Worm (Caenorhabditis elegans) whole organism, L1 larva: Measurements from ENCODE around the gene C05D11.13.

ENCODE experiments used
- C16A3.4 ChIP-seq: fragments of 150-350 bp; optimal IDR thresholded peaks from 2 replicates; lab custom pipeline; 2014; ENCODE audit warnings: missing biosample characterization, missing genetic modification characterization
- C34B4.2 ChIP-seq: sonication (generic microtip); optimal IDR thresholded peaks from 2 replicates; lab custom pipeline; 2017; ENCODE audit warnings: mild to moderate bottlenecking, missing genetic modification characterization, missing compliant biosample characterization
- Y116A8C.19 ChIP-seq: sonication (generic microtip); optimal IDR thresholded peaks from 2 replicates; lab custom pipeline; 2016; ENCODE audit warnings: missing compliant biosample characterization, missing genetic modification characterization, borderline replicate concordance
- aly-2 ChIP-seq: fragments of 150-350 bp; optimal IDR thresholded peaks from 2 replicates; lab custom pipeline; 2014; ENCODE audit warnings: missing biosample characterization, missing genetic modification characterization
- blmp-1 ChIP-seq: fragments of 150-350 bp; optimal IDR thresholded peaks from 2 replicates; lab custom pipeline; 2014; ENCODE audit warnings: missing biosample characterization, missing genetic modification characterization
- ceh-63 ChIP-seq: fragments of 200-800 bp; sonication (Bioruptor generic); optimal IDR thresholded peaks from 2 replicates; lab custom pipeline; 2018; ENCODE audit warnings: mild to moderate bottlenecking, missing genetic modification characterization, missing compliant biosample characterization
- ceh-82 ChIP-seq, 3 experiments: fragments of 150-350 bp in 1 of 3; sonication (generic microtip) in 2 of 3; optimal IDR thresholded peaks; 2 replicates each; lab custom pipeline; 2014 to 2017; ENCODE audit warnings: missing biosample characterization in 3 of 3, missing genetic modification characterization in 3 of 3
- ceh-88 ChIP-seq: fragments of 200-800 bp; sonication (Bioruptor generic); IDR thresholded peaks from 2 replicates; pipeline ENCODE4 v1.3.6; 2022; ENCODE audit warnings: missing genetic modification characterization, missing compliant biosample characterization
- dpl-1 ChIP-seq, 3 experiments: fragments of 150-350 bp in 2 of 3; sonication (generic microtip) in 1 of 3; optimal IDR thresholded peaks; 2 replicates each; lab custom pipeline; 2014 to 2017; ENCODE audit warnings: missing biosample characterization in 3 of 3, missing genetic modification characterization in 3 of 3, missing genetic modification reagents in 3 of 3
- dsc-1 ChIP-seq: sonication (generic microtip); optimal IDR thresholded peaks from 2 replicates; lab custom pipeline; 2016; ENCODE audit warnings: mild to moderate bottlenecking, missing genetic modification characterization, missing compliant biosample characterization
- efl-1 ChIP-seq, 4 experiments: fragments of 150-350 bp; optimal IDR thresholded peaks in 3 of 4; peaks in 1 of 4; 1 replicate in 1 of 4; 2 replicates in 3 of 4; lab custom pipeline; 2014; ENCODE audit warnings: missing biosample characterization in 2 of 4, missing genetic modification characterization in 2 of 4, missing genetic modification reagents in 2 of 4
- efl-3 ChIP-seq: fragments of 200-800 bp; sonication (Bioruptor generic); optimal IDR thresholded peaks from 2 replicates; lab custom pipeline; 2018; ENCODE audit warnings: mild to moderate bottlenecking, missing genetic modification characterization, missing compliant biosample characterization
- elt-2 ChIP-seq: sonication (generic microtip); optimal IDR thresholded peaks from 2 replicates; lab custom pipeline; 2016; ENCODE audit warnings: missing genetic modification characterization, mild to moderate bottlenecking, inconsistent platforms, missing compliant biosample characterization, missing genetic modification reagents
- elt-3 ChIP-seq, 6 experiments: fragments of 150-350 bp in 1 of 6; sonication (generic microtip); optimal IDR thresholded peaks; 2 replicates each; lab custom pipeline; 2017 to 2018; ENCODE audit warnings: missing biosample characterization in 6 of 6, missing genetic modification characterization in 6 of 6, inconsistent platforms in 1 of 6
- fkh-10 ChIP-seq: sonication (generic microtip); optimal IDR thresholded peaks from 2 replicates; lab custom pipeline; 2017; ENCODE audit warnings: missing biosample characterization, missing genetic modification reagents, missing genetic modification characterization
- fkh-8 ChIP-seq: sonication (generic microtip); optimal IDR thresholded peaks from 2 replicates; lab custom pipeline; 2016; ENCODE audit warnings: mild to moderate bottlenecking, missing genetic modification characterization, missing compliant biosample characterization
- fos-1 ChIP-seq: fragments of 150-350 bp; optimal IDR thresholded peaks from 2 replicates; lab custom pipeline; 2014; ENCODE audit warnings: missing biosample characterization, missing genetic modification characterization
- grh-1 ChIP-seq: fragments of 200-800 bp; sonication (Bioruptor generic); IDR thresholded peaks from 2 replicates; pipeline ENCODE4 v1.3.6; 2022; ENCODE audit warnings: missing genetic modification reagents, missing genetic modification characterization, missing compliant biosample characterization
- hlh-17 ChIP-seq: fragments of 200-800 bp; sonication (Bioruptor generic); optimal IDR thresholded peaks from 2 replicates; lab custom pipeline; 2018; ENCODE audit warnings: missing genetic modification characterization, mild to moderate bottlenecking, missing compliant biosample characterization, moderate library complexity, borderline replicate concordance
- hpl-2 ChIP-seq: fragments of 150-350 bp; optimal IDR thresholded peaks from 2 replicates; lab custom pipeline; 2014; ENCODE audit warnings: missing biosample characterization, missing genetic modification reagents, missing genetic modification characterization
- irx-1 ChIP-seq: sonication (generic microtip); optimal IDR thresholded peaks from 2 replicates; lab custom pipeline; 2016; ENCODE audit warnings: missing genetic modification characterization, missing compliant biosample characterization
- isw-1 ChIP-seq: fragments of 200-800 bp; sonication (Bioruptor generic); IDR thresholded peaks from 2 replicates; pipeline ENCODE4 v1.3.6; 2022; ENCODE audit warnings: missing genetic modification characterization, missing compliant biosample characterization
- jun-1 ChIP-seq: fragments of 150-350 bp; optimal IDR thresholded peaks from 2 replicates; lab custom pipeline; 2014; ENCODE audit warnings: missing biosample characterization, missing genetic modification reagents, missing genetic modification characterization
- lin-13 ChIP-seq: fragments of 150-350 bp; optimal IDR thresholded peaks from 2 replicates; lab custom pipeline; 2014; ENCODE audit warnings: missing biosample characterization, missing genetic modification reagents, missing genetic modification characterization
- lin-14 ChIP-seq: fragments of 200-800 bp; sonication (Bioruptor generic); optimal IDR thresholded peaks from 2 replicates; lab custom pipeline; 2018; ENCODE audit warnings: mild to moderate bottlenecking, missing genetic modification characterization, moderate library complexity, missing compliant biosample characterization
- lin-15B ChIP-seq: fragments of 150-350 bp; sonication (generic microtip); optimal IDR thresholded peaks from 3 replicates; lab custom pipeline; 2014; ENCODE audit warnings: missing biosample characterization, missing genetic modification characterization
- lsy-2 ChIP-seq, 2 experiments: fragments of 150-350 bp; optimal IDR thresholded peaks; 2 replicates each; lab custom pipeline; 2014; ENCODE audit warnings: missing biosample characterization in 2 of 2, missing genetic modification characterization in 2 of 2
- mab-9 ChIP-seq: fragments of 200-800 bp; sonication (Bioruptor generic); IDR thresholded peaks from 2 replicates; pipeline ENCODE4 v1.3.6; 2022; ENCODE audit warnings: missing genetic modification reagents, missing genetic modification characterization, missing compliant biosample characterization
- mdl-1 ChIP-seq, 2 experiments: fragments of 150-350 bp; optimal IDR thresholded peaks; 2 replicates each; lab custom pipeline; 2014 to 2017; ENCODE audit warnings: missing biosample characterization in 2 of 2, missing genetic modification characterization in 2 of 2, inconsistent platforms in 1 of 2
- mef-2 ChIP-seq: fragments of 150-350 bp; optimal IDR thresholded peaks from 2 replicates; lab custom pipeline; 2014; ENCODE audit warnings: missing biosample characterization, missing genetic modification characterization
- nhr-19 ChIP-seq: fragments of 200-800 bp; sonication (Bioruptor generic); conservative IDR thresholded peaks from 2 replicates; pipeline ENCODE4 v1.3.6; 2022; ENCODE audit warnings: missing genetic modification characterization, missing compliant biosample characterization
- nhr-20 ChIP-seq: sonication (generic microtip); optimal IDR thresholded peaks from 2 replicates; lab custom pipeline; 2016; ENCODE audit warnings: mild to moderate bottlenecking, missing genetic modification characterization, missing compliant biosample characterization
- nhr-237 ChIP-seq: fragments of 150-350 bp; optimal IDR thresholded peaks from 2 replicates; lab custom pipeline; 2014; ENCODE audit warnings: missing biosample characterization, missing genetic modification characterization
- nhr-47 ChIP-seq: sonication (generic microtip); optimal IDR thresholded peaks from 2 replicates; lab custom pipeline; 2016; ENCODE audit warnings: mild to moderate bottlenecking, missing genetic modification characterization, moderate library complexity, missing compliant biosample characterization
- nhr-77 ChIP-seq: fragments of 150-350 bp; optimal IDR thresholded peaks from 2 replicates; lab custom pipeline; 2014; ENCODE audit warnings: missing biosample characterization, missing genetic modification characterization
- nhr-90 ChIP-seq: sonication (generic microtip); optimal IDR thresholded peaks from 2 replicates; lab custom pipeline; 2016; ENCODE audit warnings: mild to moderate bottlenecking, missing genetic modification characterization, missing compliant biosample characterization; ENCODE audit not compliant: poor library complexity
- pag-3 ChIP-seq: sonication (generic microtip); optimal IDR thresholded peaks from 2 replicates; lab custom pipeline; 2017; ENCODE audit warnings: missing genetic modification characterization, mild to moderate bottlenecking, missing compliant biosample characterization, antibody characterized with exemption, borderline replicate concordance; ENCODE audit not compliant: insufficient read depth
- pqm-1 ChIP-seq: sonication (generic microtip); optimal IDR thresholded peaks from 3 replicates; lab custom pipeline; 2017; ENCODE audit warnings: missing biosample characterization, missing genetic modification characterization
- rnt-1 ChIP-seq: sonication (generic microtip); optimal IDR thresholded peaks from 2 replicates; lab custom pipeline; 2016; ENCODE audit warnings: mild to moderate bottlenecking, missing genetic modification characterization, moderate library complexity, missing compliant biosample characterization
- snpc-4 ChIP-seq: fragments of 150-350 bp; optimal IDR thresholded peaks from 2 replicates; lab custom pipeline; 2014; ENCODE audit warnings: missing biosample characterization, missing genetic modification characterization
- sptf-1 ChIP-seq: fragments of 150-350 bp; optimal IDR thresholded peaks from 2 replicates; lab custom pipeline; 2014; ENCODE audit warnings: missing biosample characterization, missing genetic modification characterization
- sup-37 ChIP-seq: fragments of 200-800 bp; sonication (Bioruptor generic); optimal IDR thresholded peaks from 2 replicates; lab custom pipeline; 2018; ENCODE audit warnings: mild to moderate bottlenecking, missing genetic modification characterization, missing compliant biosample characterization
- tlp-1 ChIP-seq: fragments of 150-350 bp; optimal IDR thresholded peaks from 2 replicates; lab custom pipeline; 2014; ENCODE audit warnings: missing biosample characterization, missing genetic modification characterization
- unc-130 ChIP-seq: fragments of 150-350 bp; optimal IDR thresholded peaks from 2 replicates; lab custom pipeline; 2017; ENCODE audit warnings: missing biosample characterization, missing genetic modification characterization, inconsistent platforms
- unc-30 ChIP-seq: sonication (generic microtip); optimal IDR thresholded peaks from 2 replicates; lab custom pipeline; 2017; ENCODE audit warnings: missing biosample characterization, missing genetic modification characterization
- unc-62 ChIP-seq: fragments of 150-350 bp; optimal IDR thresholded peaks from 2 replicates; lab custom pipeline; 2014; ENCODE audit warnings: missing biosample characterization, missing genetic modification reagents, missing genetic modification characterization
- unc-86 ChIP-seq: sonication (generic microtip); optimal IDR thresholded peaks from 2 replicates; lab custom pipeline; 2016; ENCODE audit warnings: missing genetic modification characterization, missing compliant biosample characterization
- unc-98 ChIP-seq: fragments of 200-800 bp; sonication (Bioruptor generic); IDR thresholded peaks from 2 replicates; pipeline ENCODE4 v1.3.6; 2022; ENCODE audit warnings: missing genetic modification characterization, missing compliant biosample characterization
- vab-15 ChIP-seq: sonication (generic microtip); optimal IDR thresholded peaks from 2 replicates; lab custom pipeline; 2017; ENCODE audit warnings: missing genotype, mild to moderate bottlenecking, missing genetic modification characterization, missing compliant biosample characterization
- xbp-1 ChIP-seq: sonication (generic microtip); optimal IDR thresholded peaks from 2 replicates; lab custom pipeline; 2016; ENCODE audit warnings: missing genetic modification characterization, missing compliant biosample characterization
- zip-4 ChIP-seq: fragments of 200-800 bp; sonication (Bioruptor generic); optimal IDR thresholded peaks from 2 replicates; lab custom pipeline; 2018; ENCODE audit warnings: mild to moderate bottlenecking, missing genetic modification characterization, moderate library complexity, missing compliant biosample characterization
- ztf-4 ChIP-seq: fragments of 150-350 bp; optimal IDR thresholded peaks from 2 replicates; lab custom pipeline; 2014; ENCODE audit warnings: missing biosample characterization, missing genetic modification characterization

Gene C05D11.13

ce11 chrIII:6444335-6444734, at the start of gene C05D11.13:
Gene C05D11.13, minus strand, starts transcription at chrIII:6444586.
- TF ChIP-seq isw-1 (GFP tag; lab: Robert Waterston, UW) (no peak), mdl-1 (tag; optimal IDR thresholded peaks at IDR 0.05; lab: Kevin White, UChicago) (peak in 1 of 2 experiments; percentile 23), unc-62 (GFP tag; lab: Kevin White, UChicago) (no peak), vab-15 (tag; lab: Kevin White, UChicago) (no peak), unc-130 (tag; lab: Kevin White, UChicago) (peak; percentile 68), tlp-1 (no peak), dsc-1 (no peak), efl-1 (optimal IDR thresholded peaks at IDR 0.05; lab: Kevin White, UChicago) (peak; percentile 25 to 52), efl-1 (GFP tag; optimal IDR thresholded peaks at IDR 0.05 in 1 of 2; lab: Kevin White, UChicago) (peak; percentile 11 to 13), jun-1 (peak; percentile 8), Y116A8C.19 (tag; lab: Kevin White, UChicago) (no peak), ztf-4 (tag; lab: Kevin White, UChicago) (no peak), nhr-47 (tag; lab: Kevin White, UChicago) (no peak), elt-3 (tag; optimal IDR thresholded peaks at IDR 0.05; lab: Kevin White, UChicago) (peak in 1 of 6 experiments; percentile 16), irx-1 (tag; lab: Kevin White, UChicago) (peak; percentile 17), rnt-1 (tag; lab: Kevin White, UChicago) (peak; percentile 26), sptf-1 (tag; lab: Kevin White, UChicago) (no peak), efl-3 (GFP tag; lab: Kevin White, UChicago) (no peak), fkh-10 (GFP tag; lab: Kevin White, UChicago) (no peak), mab-9 (GFP tag; lab: Robert Waterston, UW) (no peak), ceh-82 (tag; optimal IDR thresholded peaks at IDR 0.05; lab: Kevin White, UChicago) (no peak), lin-15B (tag; lab: Kevin White, UChicago) (no peak), C16A3.4 (tag; lab: Kevin White, UChicago) (peak; percentile 34), elt-2 (tag; lab: Kevin White, UChicago) (no peak), hlh-17 (no peak), nhr-237 (tag; lab: Kevin White, UChicago) (no peak), unc-86 (tag; lab: Kevin White, UChicago) (no peak), nhr-90 (no peak), nhr-77 (tag; lab: Kevin White, UChicago) (no peak), nhr-19 (0 out of 2 replicates have a peak, but pooled peaks have one; percentile 3), unc-98 (GFP tag; lab: Robert Waterston, UW) (no peak), mef-2 (tag; lab: Kevin White, UChicago) (no peak), xbp-1 (tag; lab: Kevin White, UChicago) (peak; percentile 9), fos-1 (tag; lab: Kevin White, UChicago) (no peak), lin-14 (GFP tag; lab: Kevin White, UChicago) (peak; percentile 62), nhr-20 (tag; lab: Kevin White, UChicago) (peak; percentile 34), ceh-88 (GFP tag; lab: Robert Waterston, UW) (no peak), grh-1 (GFP tag; lab: Robert Waterston, UW) (no peak), ceh-63 (no peak), C34B4.2 (tag; lab: Kevin White, UChicago) (no peak), pag-3 (tag; lab: Kevin White, UChicago) (no peak), unc-30 (no peak), pqm-1 (tag; lab: Kevin White, UChicago) (no peak), aly-2 (tag; lab: Kevin White, UChicago) (no peak), sup-37 (GFP tag; lab: Kevin White, UChicago) (no peak), blmp-1 (tag; lab: Kevin White, UChicago) (peak; percentile 53), lsy-2 (tag; optimal IDR thresholded peaks at IDR 0.05; lab: Kevin White, UChicago) (peak; percentile 49 to 87), snpc-4 (tag; lab: Kevin White, UChicago) (no peak), hpl-2 (GFP tag; lab: Kevin White, UChicago) (no peak), zip-4 (GFP tag; lab: Kevin White, UChicago) (no peak), dpl-1 (GFP tag; optimal IDR thresholded peaks at IDR 0.05; lab: Kevin White, UChicago) (peak in 2 of 3 experiments; percentile 9 to 47), fkh-8 (tag; lab: Kevin White, UChicago) (no peak), lin-13 (no peak)
